Fruit fly (Drosophila melanogaster) Kc167 (cell line): ENCODE results near the gene Rnf11.
"Not testable (repeated sequence)": the region's sequence is repeated elsewhere in the genome, so short reads cannot be mapped to it uniquely, and the experiment has no call there.

Source experiments
- Myc ChIP-seq: fragments of >200 bp; optimal IDR thresholded peaks from 2 replicates; lab custom pipeline; 2017; ENCODE audit warnings: missing external identifiers
- Sin3A ChIP-seq: fragments of >200 bp; optimal IDR thresholded peaks from 2 replicates; lab custom pipeline; 2018; ENCODE audit warnings: missing external identifiers
- h ChIP-seq: fragments of >200 bp; optimal IDR thresholded peaks from 3 replicates; lab custom pipeline; 2018; ENCODE audit warnings: missing external identifiers
- insv ChIP-seq: fragments of >200 bp; optimal IDR thresholded peaks from 3 replicates; lab custom pipeline; 2018; ENCODE audit warnings: missing external identifiers
- psq ChIP-seq: fragments of >200 bp; optimal IDR thresholded peaks from 2 replicates; lab custom pipeline; 2017; ENCODE audit warnings: missing external identifiers
- ttk ChIP-seq: sonication (Bioruptor generic); optimal IDR thresholded peaks from 2 replicates; lab custom pipeline; 2017; ENCODE audit warnings: missing external identifiers

Rnf11 gene

DNA sequence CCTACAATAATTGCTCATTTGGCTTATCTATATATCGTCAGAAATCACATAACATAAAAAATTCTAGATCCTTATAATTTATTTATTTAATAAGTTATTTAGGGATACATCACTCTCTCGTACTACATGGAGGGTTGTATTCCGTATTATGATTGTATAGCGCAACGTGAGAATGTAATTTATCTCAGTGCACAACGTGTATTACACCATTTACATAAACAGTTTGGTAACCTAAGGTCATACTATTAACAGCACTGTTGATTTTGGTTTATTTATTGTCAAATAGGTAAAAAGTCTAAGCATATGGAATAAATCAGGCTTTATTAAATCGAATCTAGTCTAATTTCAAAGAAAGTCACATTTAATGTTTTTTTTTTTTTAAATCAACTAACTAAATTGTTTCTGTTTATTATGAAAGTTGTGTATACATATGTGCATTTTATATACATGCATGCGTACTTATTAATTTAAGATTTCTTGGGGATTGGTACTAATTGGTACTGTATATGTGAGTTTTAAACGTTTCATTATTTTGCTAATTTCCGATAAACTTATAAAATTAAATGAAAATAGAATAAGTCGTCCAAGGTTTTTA is at the start of gene Rnf11:
Gene Rnf11, plus strand, starts transcription at position 252 of the 595 bp plus-strand sequence.
- no peak for TF ChIP-seq insv (lab: Kevin White, UChicago)
- no peak for TF ChIP-seq Myc (lab: Kevin White, UChicago)
- no peak for TF ChIP-seq Sin3A
- TF ChIP-seq h = no peak
- TF ChIP-seq ttk (lab: Kevin White, UChicago) = no peak
- no peak for TF ChIP-seq psq

DNA sequence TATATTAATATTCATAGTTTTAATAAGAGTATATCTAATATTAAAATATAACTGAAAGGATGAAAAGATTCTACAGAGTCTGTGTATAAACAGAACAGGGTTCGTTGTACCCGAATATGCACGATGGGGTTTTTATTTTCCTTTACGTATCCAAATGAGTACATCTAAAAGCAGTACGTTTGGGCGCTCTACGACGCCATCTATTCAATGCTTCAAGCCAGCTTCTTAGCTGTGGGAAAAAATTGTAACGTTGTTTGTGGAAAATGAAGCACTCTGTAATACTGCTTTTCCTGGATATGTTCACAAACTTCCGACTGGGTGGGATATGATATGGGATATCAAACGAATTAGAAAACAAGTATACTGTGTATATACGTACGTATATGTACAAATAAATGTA is 40.0 kb upstream of the Rnf11 start:
- TF ChIP-seq ttk (lab: Kevin White, UChicago) = no peak
- TF ChIP-seq insv (lab: Kevin White, UChicago) = no peak
- TF ChIP-seq Myc (lab: Kevin White, UChicago) = no peak
- no peak for TF ChIP-seq h
- TF ChIP-seq Sin3A = no peak
- no peak for TF ChIP-seq psq

DNA sequence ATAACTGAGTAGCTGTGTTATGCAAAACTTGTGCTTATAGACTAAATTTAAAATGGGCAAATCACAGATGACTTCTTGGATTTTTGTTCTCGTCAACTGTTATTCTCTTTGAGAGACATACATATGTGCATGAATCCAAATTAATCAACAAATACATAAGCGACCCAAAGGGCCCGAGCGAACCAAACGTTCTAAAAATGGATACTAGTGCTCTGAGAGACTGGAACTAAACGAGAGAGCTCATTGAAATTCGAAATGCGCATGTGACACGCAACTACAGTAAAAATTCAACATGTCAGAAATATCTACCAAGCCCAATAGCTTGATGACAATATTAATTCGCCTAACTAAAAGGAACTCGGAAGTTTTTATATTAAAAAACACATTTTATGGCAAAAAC is 38.4 kb upstream of the Rnf11 start, which contains the start of gene NfI:
Gene NfI, minus strand, starts transcription at position 45 of the 400 bp plus-strand sequence.
- TF ChIP-seq Myc (lab: Kevin White, UChicago) = no peak
- TF ChIP-seq ttk (lab: Kevin White, UChicago) = no peak
- TF ChIP-seq psq = no peak
- no peak for TF ChIP-seq Sin3A
- no peak for TF ChIP-seq h
- no peak for TF ChIP-seq insv (lab: Kevin White, UChicago)

DNA sequence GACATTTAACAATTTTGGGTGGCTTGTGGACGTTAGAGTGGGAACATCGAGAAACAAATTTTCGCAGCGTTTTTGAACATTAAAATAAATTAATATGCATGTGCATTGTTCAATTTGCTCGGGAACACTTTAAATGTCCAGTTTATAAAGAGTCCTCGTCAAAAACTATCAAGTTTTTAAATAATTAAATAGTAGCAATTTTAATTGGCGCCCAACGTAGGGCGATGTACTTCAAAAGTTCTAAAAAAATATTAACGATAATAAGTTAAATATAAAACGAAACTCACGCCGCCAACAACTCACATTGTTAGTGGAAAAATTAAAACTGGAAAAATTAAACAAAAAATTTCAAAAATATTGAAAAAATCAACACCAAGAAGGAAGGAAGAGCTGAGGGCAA is 22.3 kb upstream of the Rnf11 start:
- no peak for TF ChIP-seq psq
- no peak for TF ChIP-seq Myc (lab: Kevin White, UChicago)
- no peak for TF ChIP-seq h
- TF ChIP-seq insv (lab: Kevin White, UChicago) = no peak
- TF ChIP-seq ttk (lab: Kevin White, UChicago) = no peak
- no peak for TF ChIP-seq Sin3A

DNA sequence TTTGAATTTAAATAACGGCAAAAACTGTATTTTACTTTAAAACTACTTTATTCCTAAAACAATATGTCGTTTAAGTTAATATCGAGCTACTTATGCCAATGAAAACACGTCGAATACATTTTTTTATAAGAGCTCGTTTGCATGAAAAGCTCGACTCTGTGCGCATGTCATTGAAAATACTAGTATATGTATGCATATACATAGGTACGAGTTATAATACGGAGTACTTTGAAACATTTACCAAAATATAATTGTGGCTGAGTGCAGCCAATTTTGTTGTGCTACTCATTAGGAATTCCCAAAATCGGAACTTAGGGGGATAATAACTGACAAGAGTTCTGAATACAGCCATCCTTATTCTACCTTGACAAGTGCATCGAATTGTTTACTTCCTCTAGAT is 9.0 kb upstream of the Rnf11 start:
- TF ChIP-seq ttk (lab: Kevin White, UChicago) (no peak), h (no peak), psq (no peak), Sin3A (no peak), insv (lab: Kevin White, UChicago) (no peak), Myc (lab: Kevin White, UChicago) (no peak)

DNA sequence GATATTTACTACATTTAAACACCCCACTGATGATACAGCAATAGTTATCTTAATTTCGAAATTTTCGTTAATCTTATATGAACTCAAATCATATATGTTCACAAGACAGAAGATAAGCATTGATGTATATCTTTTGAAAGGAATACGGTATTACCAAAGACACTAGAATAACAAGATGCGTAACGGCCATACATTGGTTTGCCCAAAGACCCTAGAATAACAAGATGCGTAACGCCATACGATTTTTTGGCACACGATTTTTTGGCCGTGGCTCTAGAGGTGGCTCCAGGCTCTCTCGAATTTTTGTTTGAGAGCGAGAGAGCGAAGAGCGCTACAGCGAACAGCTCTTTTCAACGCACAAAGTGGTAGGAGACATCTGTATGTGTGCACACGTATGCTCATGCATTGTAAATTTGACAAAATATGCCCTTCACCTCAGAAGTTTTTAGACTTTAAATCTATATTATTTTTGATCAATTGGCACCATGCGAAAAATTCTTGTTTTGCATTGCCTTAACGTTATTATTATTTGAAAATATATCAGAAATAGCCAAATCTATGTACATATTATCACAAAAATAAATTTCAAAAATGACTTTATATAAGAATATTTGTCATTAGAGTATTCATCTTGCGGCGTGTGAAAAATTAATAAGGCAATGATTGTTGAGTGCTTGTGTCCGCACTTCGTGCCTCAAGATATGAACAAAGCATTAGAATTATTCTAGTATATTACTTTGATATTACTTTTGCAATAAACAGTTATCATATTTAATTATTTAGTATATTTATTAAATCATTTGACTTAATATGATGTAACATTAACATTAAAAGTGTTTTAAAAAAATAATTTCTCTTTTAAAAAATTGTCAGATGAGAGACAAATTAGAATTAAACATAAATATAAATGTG is 8.0 kb upstream of the Rnf11 start, which contains the start of gene Syt7:
Gene Syt7, minus strand, starts transcription at position 51 of the 912 bp plus-strand sequence.
- TF ChIP-seq Sin3A, psq, h: not testable (repeated sequence)

DNA sequence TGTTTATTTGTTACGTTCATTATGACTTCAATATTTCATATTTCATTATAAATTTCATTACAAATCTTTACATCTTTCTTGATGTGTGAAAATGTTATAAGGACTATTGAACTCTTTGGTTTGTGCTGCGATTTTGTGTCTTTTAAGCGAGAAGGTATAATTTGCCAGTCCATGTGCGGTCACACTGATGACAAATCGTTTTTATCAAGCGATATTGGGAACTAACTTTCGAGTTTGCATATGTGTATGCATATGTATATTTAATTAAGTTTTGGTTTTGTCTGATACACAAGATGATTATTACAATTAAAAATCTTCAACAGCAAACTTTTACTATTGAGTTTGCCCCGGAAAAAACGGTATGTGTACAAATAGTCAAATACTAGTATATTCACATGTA is 6.8 kb upstream of the Rnf11 start, which contains the start of gene Rad23:
Gene Rad23, plus strand, starts transcription at position 163 of the 400 bp plus-strand sequence.
- TF ChIP-seq psq (no peak), Sin3A (no peak), insv (lab: Kevin White, UChicago) (no peak), Myc (lab: Kevin White, UChicago) (no peak), h (no peak), ttk (lab: Kevin White, UChicago) (no peak)

DNA sequence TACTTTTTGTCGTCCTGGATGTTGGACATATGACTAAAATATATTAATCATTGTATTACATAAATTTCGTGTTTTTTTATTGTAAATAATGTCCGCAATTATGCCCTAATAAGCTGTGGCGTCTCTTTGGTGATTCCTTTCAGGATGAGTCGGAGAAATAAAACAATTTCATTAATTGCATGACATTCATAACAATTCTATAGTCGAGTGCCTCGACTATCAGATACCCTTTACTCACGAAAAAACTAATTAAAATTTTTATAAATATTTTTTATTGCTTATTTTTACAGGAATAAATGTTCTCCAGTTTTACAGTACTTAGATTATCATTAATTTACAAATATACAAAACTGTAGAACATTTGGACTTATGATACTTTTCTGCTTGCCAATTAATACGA is 4.1 kb upstream of the Rnf11 start:
- TF ChIP-seq insv (lab: Kevin White, UChicago) (no peak), Sin3A (no peak), ttk (lab: Kevin White, UChicago) (no peak), Myc (lab: Kevin White, UChicago) (no peak), h (no peak), psq (no peak)

DNA sequence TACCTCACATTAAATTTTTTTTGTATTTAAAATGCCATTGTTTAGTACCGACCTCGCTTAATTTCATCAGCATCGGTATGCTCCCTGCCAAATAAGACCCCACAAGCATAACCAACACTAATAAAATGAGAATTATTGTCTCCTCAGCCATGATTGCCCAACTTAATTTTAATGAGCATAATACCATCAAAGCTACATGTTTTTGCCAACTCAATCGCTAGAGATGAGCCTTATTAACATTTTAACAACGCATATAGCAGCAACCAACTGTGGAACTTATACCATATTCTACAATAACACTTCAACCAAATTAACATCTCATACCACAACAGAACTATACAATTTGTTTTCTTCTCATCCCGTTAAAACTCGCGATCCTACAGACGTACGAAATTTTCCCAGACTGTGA is 1.0 kb upstream of the Rnf11 start, which contains the start of gene Zip102B:
Gene Zip102B, minus strand, starts transcription at position 392 of the 409 bp plus-strand sequence.
- TF ChIP-seq insv (lab: Kevin White, UChicago) (no peak), h (no peak), psq (no peak), Sin3A (no peak), ttk (lab: Kevin White, UChicago) (no peak), Myc (lab: Kevin White, UChicago) (no peak)

DNA sequence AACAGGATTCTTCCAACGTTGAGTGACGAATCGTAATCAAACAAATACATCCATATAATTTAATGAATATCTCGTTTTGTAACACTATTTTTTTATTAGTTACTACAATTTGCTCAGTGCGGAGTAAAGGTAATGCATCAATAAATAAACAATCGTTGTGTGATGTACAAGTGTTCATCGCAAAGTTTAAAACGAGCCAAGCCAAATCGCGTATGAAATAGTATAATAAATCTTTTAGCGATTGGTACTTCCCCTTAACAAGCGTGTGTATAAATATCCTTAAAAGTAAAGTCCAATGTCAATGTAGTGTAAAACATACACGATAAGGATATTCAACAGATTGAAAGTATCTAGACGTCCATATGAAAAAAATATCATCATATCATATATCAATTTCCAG is 599 bp downstream of the Rnf11 start:
- TF ChIP-seq ttk (lab: Kevin White, UChicago) (no peak), Sin3A (no peak), Myc (lab: Kevin White, UChicago) (no peak), insv (lab: Kevin White, UChicago) (no peak), h (no peak), psq (no peak)

DNA sequence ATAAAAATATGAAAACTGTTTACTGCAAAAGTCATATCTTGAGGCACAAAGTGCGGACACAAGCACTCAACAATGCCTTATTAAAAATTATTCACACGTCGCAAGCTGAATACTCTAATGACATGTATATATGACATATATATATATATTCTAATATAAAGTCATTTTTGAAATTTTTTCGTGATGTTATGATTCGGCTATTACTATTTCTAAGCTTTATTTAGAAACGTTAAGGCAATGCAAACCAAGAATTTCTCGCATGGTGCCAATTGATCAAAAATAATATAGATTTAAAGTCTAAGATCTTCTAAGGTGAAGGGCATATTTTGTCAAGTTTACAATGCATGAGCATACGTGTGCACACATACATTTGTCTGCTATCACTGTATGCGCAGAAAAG is 4.1 kb downstream of the Rnf11 start:
- no peak for TF ChIP-seq insv (lab: Kevin White, UChicago)
- TF ChIP-seq ttk (lab: Kevin White, UChicago) = no peak
- TF ChIP-seq Sin3A = no peak
- no peak for TF ChIP-seq psq
- TF ChIP-seq h = no peak
- TF ChIP-seq Myc (lab: Kevin White, UChicago) = no peak

DNA sequence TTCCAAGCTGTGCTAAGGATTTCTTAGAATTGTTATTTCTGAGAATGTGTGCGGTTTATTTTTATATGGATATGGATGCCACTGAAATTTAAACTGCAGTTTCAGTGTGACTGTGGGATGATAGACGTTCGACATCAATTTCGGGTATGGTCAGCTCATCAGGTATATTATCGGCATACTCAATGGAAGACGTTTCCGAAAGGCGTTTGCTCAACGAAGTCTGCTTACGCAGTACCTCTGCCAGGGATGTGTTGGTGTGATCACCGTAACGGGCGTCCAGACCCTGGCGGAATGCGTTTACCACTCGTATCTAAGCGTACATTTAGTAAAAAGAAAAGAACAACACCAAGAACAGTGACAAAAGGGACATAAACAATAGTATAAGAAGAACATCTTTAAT is 14.4 kb downstream of the Rnf11 start:
- TF ChIP-seq ttk (lab: Kevin White, UChicago) (no peak), Sin3A (no peak), Myc (lab: Kevin White, UChicago) (no peak), h (no peak), psq (no peak), insv (lab: Kevin White, UChicago) (no peak)
